Worm (Caenorhabditis elegans) whole organism, L3 larva: ENCODE measurements around the gene arrd-14.

Source experiments
- ceh-28 ChIP-seq: fragments of 150-350 bp; optimal IDR thresholded peaks from 2 replicates; lab custom pipeline; 2014; ENCODE audit warnings: missing biosample characterization, missing genetic modification reagents, missing genetic modification characterization
- ceh-82 ChIP-seq: fragments of 150-350 bp; optimal IDR thresholded peaks from 2 replicates; lab custom pipeline; 2014; ENCODE audit warnings: missing biosample characterization, missing genetic modification characterization
- egl-5 ChIP-seq: fragments of 150-350 bp; optimal IDR thresholded peaks from 2 replicates; lab custom pipeline; 2017; ENCODE audit warnings: missing biosample characterization, missing genetic modification reagents, missing genetic modification characterization, inconsistent platforms
- elt-3 ChIP-seq, 3 experiments: fragments of 150-350 bp in 1 of 3; sonication (generic microtip) in 2 of 3; optimal IDR thresholded peaks; 2 replicates in 2 of 3; 4 replicates in 1 of 3; lab custom pipeline; 2014 to 2017; ENCODE audit warnings: missing biosample characterization in 3 of 3, missing genetic modification characterization in 3 of 3
- fkh-2 ChIP-seq: fragments of 150-350 bp; optimal IDR thresholded peaks from 2 replicates; lab custom pipeline; 2014; ENCODE audit warnings: missing biosample characterization, missing genetic modification reagents, missing genetic modification characterization
- hmg-11 ChIP-seq: sonication (generic microtip); optimal IDR thresholded peaks from 2 replicates; lab custom pipeline; 2016; ENCODE audit warnings: missing genetic modification characterization, missing compliant biosample characterization
- lin-39 ChIP-seq: fragments of 150-350 bp; optimal IDR thresholded peaks from 2 replicates; lab custom pipeline; 2018; ENCODE audit warnings: missing biosample characterization, missing genetic modification reagents, missing genetic modification characterization
- lsy-12 ChIP-seq: sonication (generic microtip); optimal IDR thresholded peaks from 2 replicates; lab custom pipeline; 2016; ENCODE audit warnings: mild to moderate bottlenecking, missing genetic modification characterization, missing compliant biosample characterization
- mml-1 ChIP-seq: fragments of 150-350 bp; sonication (generic microtip); optimal IDR thresholded peaks from 3 replicates; lab custom pipeline; 2014; ENCODE audit warnings: missing biosample characterization, missing genetic modification characterization
- nhr-11 ChIP-seq: fragments of 150-350 bp; optimal IDR thresholded peaks from 2 replicates; lab custom pipeline; 2014; ENCODE audit warnings: missing biosample characterization, missing genetic modification characterization
- nhr-237 ChIP-seq: fragments of 150-350 bp; optimal IDR thresholded peaks from 2 replicates; lab custom pipeline; 2014; ENCODE audit warnings: missing biosample characterization, missing genetic modification characterization
- nhr-43 ChIP-seq: sonication (generic microtip); optimal IDR thresholded peaks from 2 replicates; lab custom pipeline; 2016; ENCODE audit warnings: mild to moderate bottlenecking, missing genetic modification characterization, missing compliant biosample characterization; ENCODE audit not compliant: poor library complexity, severe bottlenecking
- nhr-67 ChIP-seq: fragments of 150-350 bp; optimal IDR thresholded peaks from 2 replicates; lab custom pipeline; 2014; ENCODE audit warnings: missing biosample characterization, missing genetic modification characterization
- pha-4 ChIP-seq: fragments of 150-350 bp; optimal IDR thresholded peaks from 2 replicates; lab custom pipeline; 2014; ENCODE audit warnings: missing biosample characterization, missing genetic modification reagents, missing genetic modification characterization
- pqm-1 ChIP-seq: fragments of 150-350 bp; optimal IDR thresholded peaks from 2 replicates; lab custom pipeline; 2017; ENCODE audit warnings: missing biosample characterization, missing genetic modification characterization, inconsistent platforms
- snpc-4 ChIP-seq: fragments of 150-350 bp; optimal IDR thresholded peaks from 2 replicates; lab custom pipeline; 2014; ENCODE audit warnings: missing biosample characterization, missing genetic modification characterization
- unc-62 ChIP-seq: fragments of 150-350 bp; sonication (generic microtip); optimal IDR thresholded peaks from 4 replicates; lab custom pipeline; 2014; ENCODE audit warnings: missing biosample characterization, missing genetic modification reagents, missing genetic modification characterization
- ztf-11 ChIP-seq: fragments of 150-350 bp; optimal IDR thresholded peaks from 2 replicates; lab custom pipeline; 2014; ENCODE audit warnings: missing biosample characterization, missing genetic modification characterization

Gene arrd-14

ce11 chrII:13796312-13796711, 44.2 kb downstream of the arrd-14 start:
- TF ChIP-seq lsy-12 = no peak
- no peak for TF ChIP-seq ceh-82 (tag; lab: Kevin White, UChicago)
- TF ChIP-seq mml-1 (tag; lab: Kevin White, UChicago) = no peak
- TF ChIP-seq pqm-1 = no peak
- TF ChIP-seq nhr-67 = no peak
- TF ChIP-seq ztf-11 (tag; lab: Kevin White, UChicago) = no peak
- no peak for TF ChIP-seq unc-62
- TF ChIP-seq nhr-43 (tag; lab: Kevin White, UChicago) = no peak
- no peak for TF ChIP-seq elt-3 (tag; optimal IDR thresholded peaks at IDR 0.05; lab: Kevin White, UChicago)
- TF ChIP-seq snpc-4 (tag; lab: Kevin White, UChicago) = no peak
- no peak for TF ChIP-seq pha-4
- no peak for TF ChIP-seq nhr-237 (tag; lab: Kevin White, UChicago)
- no peak for TF ChIP-seq hmg-11 (tag; lab: Kevin White, UChicago)
- no peak for TF ChIP-seq egl-5 (tag; lab: Kevin White, UChicago)
- no peak for TF ChIP-seq fkh-2
- TF ChIP-seq lin-39 (tag; lab: Kevin White, UChicago) = no peak
- TF ChIP-seq nhr-11 (tag; lab: Kevin White, UChicago) = no peak
- TF ChIP-seq ceh-28 (tag; lab: Kevin White, UChicago) = no peak
